Fruit fly (Drosophila melanogaster) whole organism, embryonic: Measurements from ENCODE around the gene CG33331.
A peak's percentile ranks its signal among the peaks of the same experiment; 100 is the strongest.

ENCODE experiments used
- Awh ChIP-seq: fragments of 200-800 bp; sonication (Bioruptor generic); IDR thresholded peaks from 2 replicates; pipeline ENCODE4, ENCODE4 v1.3.6; 2022; ENCODE audit warnings: missing biosample characterization, missing genetic modification characterization
- CG10959 ChIP-seq: fragments of 200-800 bp; sonication (Bioruptor generic); IDR thresholded peaks from 2 replicates; pipeline ENCODE4 v1.3.6; 2022; ENCODE audit warnings: missing biosample characterization, missing genetic modification characterization
- CG11696 ChIP-seq: fragments of 200-800 bp; sonication (Bioruptor generic); IDR thresholded peaks from 2 replicates; pipeline ENCODE4 v1.3.6; 2022; ENCODE audit warnings: missing biosample characterization, missing genetic modification characterization
- CG14965 ChIP-seq: fragments of 200-800 bp; sonication (Bioruptor generic); optimal IDR thresholded peaks from 2 replicates; lab custom pipeline; 2016; ENCODE audit warnings: missing biosample characterization, missing genetic modification characterization, borderline replicate concordance
- CG1529 ChIP-seq: fragments of 200-800 bp; sonication (Bioruptor generic); optimal IDR thresholded peaks from 3 replicates; lab custom pipeline; 2018; ENCODE audit warnings: missing biosample characterization, missing genetic modification characterization
- CG1647 ChIP-seq: fragments of 200-800 bp; sonication (Bioruptor generic); optimal IDR thresholded peaks from 3 replicates; lab custom pipeline; 2016; ENCODE audit warnings: missing biosample characterization, missing genetic modification characterization
- CG16779 ChIP-seq: fragments of 200-800 bp; sonication (Bioruptor generic); IDR thresholded peaks from 2 replicates; pipeline ENCODE4 v1.3.6; 2022; ENCODE audit warnings: missing biosample characterization, missing genetic modification characterization
- CG18619 ChIP-seq: fragments of 200-800 bp; sonication (Bioruptor generic); optimal IDR thresholded peaks from 3 replicates; lab custom pipeline; 2017; ENCODE audit warnings: missing biosample characterization, mild to moderate bottlenecking, missing genetic modification characterization
- CG2116 ChIP-seq: fragments of 200-800 bp; sonication (Bioruptor generic); optimal IDR thresholded peaks from 3 replicates; lab custom pipeline; 2018; ENCODE audit warnings: missing biosample characterization, mild to moderate bottlenecking, missing genetic modification characterization
- CG2129 ChIP-seq: fragments of 200-800 bp; sonication (Bioruptor generic); IDR thresholded peaks from 2 replicates; pipeline ENCODE4 v1.3.6; 2022; ENCODE audit warnings: missing biosample characterization, missing genetic modification characterization; ENCODE audit not compliant: partially characterized antibody
- CG2199 ChIP-seq: fragments of 200-800 bp; sonication (Bioruptor generic); IDR thresholded peaks from 3 replicates; pipeline ENCODE4 v1.3.6; 2022; ENCODE audit warnings: missing biosample characterization, missing genetic modification characterization
- CG2875 ChIP-seq: fragments of 200-800 bp; sonication (Bioruptor generic); optimal IDR thresholded peaks from 2 replicates; lab custom pipeline; 2017; ENCODE audit warnings: missing biosample characterization, mild to moderate bottlenecking, missing genetic modification characterization, missing genetic modification reagents
- CG3407 ChIP-seq: fragments of 200-800 bp; sonication (Bioruptor generic); optimal IDR thresholded peaks from 2 replicates; lab custom pipeline; 2018; ENCODE audit warnings: missing biosample characterization, mild to moderate bottlenecking, missing genetic modification characterization
- CG4328 ChIP-seq: fragments of 200-800 bp; sonication (Bioruptor generic); optimal IDR thresholded peaks from 3 replicates; lab custom pipeline; 2017; ENCODE audit warnings: missing biosample characterization, missing genetic modification reagents, missing genetic modification characterization
- CG5180 ChIP-seq: fragments of 200-800 bp; sonication (Bioruptor generic); optimal IDR thresholded peaks from 3 replicates; lab custom pipeline; 2017; ENCODE audit warnings: missing biosample characterization, missing genetic modification characterization, mild to moderate bottlenecking, moderate library complexity, missing genetic modification reagents
- CG5245 ChIP-seq: fragments of 200-800 bp; sonication (Bioruptor generic); optimal IDR thresholded peaks from 3 replicates; lab custom pipeline; 2016; ENCODE audit warnings: missing biosample characterization, missing genetic modification characterization
- CG6272 ChIP-seq: fragments of 200-800 bp; sonication (Bioruptor generic); IDR thresholded peaks from 2 replicates; pipeline ENCODE4 v1.3.6; 2022; ENCODE audit warnings: missing biosample characterization, missing genetic modification characterization
- CG6765 ChIP-seq: fragments of 200-800 bp; sonication (Bioruptor generic); optimal IDR thresholded peaks from 3 replicates; lab custom pipeline; 2017; ENCODE audit warnings: missing biosample characterization, mild to moderate bottlenecking, missing genetic modification characterization
- CG8478 ChIP-seq: fragments of >200 bp; optimal IDR thresholded peaks from 2 replicates; lab custom pipeline; 2018
- CG9437 ChIP-seq: fragments of 200-800 bp; sonication (Bioruptor generic); optimal IDR thresholded peaks from 2 replicates; lab custom pipeline; 2018; ENCODE audit warnings: missing biosample characterization, mild to moderate bottlenecking, missing genetic modification characterization
- CTCF ChIP-seq: fragments of 200-800 bp; sonication (Bioruptor generic); optimal IDR thresholded peaks from 2 replicates; lab custom pipeline; 2017; ENCODE audit warnings: missing biosample characterization, mild to moderate bottlenecking, missing genetic modification characterization, moderate library complexity
- Gug ChIP-seq: fragments of 200-800 bp; sonication (Bioruptor generic); IDR thresholded peaks from 4 replicates; pipeline ENCODE4 v1.3.6; 2022; ENCODE audit warnings: missing biosample characterization, missing genetic modification characterization
- H2.0 ChIP-seq: fragments of 200-800 bp; sonication (Bioruptor generic); IDR thresholded peaks from 2 replicates; pipeline ENCODE4 v1.3.6; 2022; ENCODE audit warnings: missing biosample characterization, missing genetic modification characterization
- HLH3B ChIP-seq: fragments of 200-800 bp; sonication (Bioruptor generic); IDR thresholded peaks from 2 replicates; pipeline ENCODE4 v1.3.6; 2022; ENCODE audit warnings: missing biosample characterization, missing genetic modification characterization
- Hr51 ChIP-seq, 2 experiments: fragments of 200-800 bp; sonication (Bioruptor generic); optimal IDR thresholded peaks; 2 replicates in 1 of 2; 3 replicates in 1 of 2; lab custom pipeline; 2016 to 2018; ENCODE audit warnings: missing biosample characterization in 2 of 2, missing genetic modification characterization in 2 of 2, mild to moderate bottlenecking in 1 of 2, moderate library complexity in 1 of 2
- Meics ChIP-seq: fragments of 200-800 bp; sonication (Bioruptor generic); optimal IDR thresholded peaks from 2 replicates; lab custom pipeline; 2017; ENCODE audit warnings: missing biosample characterization, mild to moderate bottlenecking, missing genetic modification characterization
- NC2β ChIP-seq: fragments of 200-800 bp; sonication (Bioruptor generic); optimal IDR thresholded peaks from 2 replicates; lab custom pipeline; 2016; ENCODE audit warnings: missing biosample characterization, missing genetic modification characterization
- Oli ChIP-seq: fragments of 200-800 bp; sonication (Bioruptor generic); optimal IDR thresholded peaks from 2 replicates; lab custom pipeline; 2018; ENCODE audit warnings: missing biosample characterization, mild to moderate bottlenecking, missing genetic modification characterization, moderate library complexity
- Spps ChIP-seq: fragments of 200-800 bp; sonication (Bioruptor generic); optimal IDR thresholded peaks from 2 replicates; lab custom pipeline; 2018; ENCODE audit warnings: missing biosample characterization, mild to moderate bottlenecking, missing genetic modification characterization
- cas ChIP-seq: fragments of 200-800 bp; sonication (Bioruptor generic); IDR thresholded peaks from 2 replicates; pipeline ENCODE4 v1.3.6; 2022; ENCODE audit warnings: missing biosample characterization, missing genetic modification characterization
- crp ChIP-seq, 2 experiments: fragments of 200-800 bp; sonication (Bioruptor generic); optimal IDR thresholded peaks; 2 replicates in 1 of 2; 3 replicates in 1 of 2; lab custom pipeline; 2017; ENCODE audit warnings: missing biosample characterization in 2 of 2, missing genetic modification characterization in 2 of 2, mild to moderate bottlenecking in 1 of 2, moderate library complexity in 1 of 2
- dimm ChIP-seq: fragments of 200-800 bp; sonication (Bioruptor generic); IDR thresholded peaks from 2 replicates; pipeline ENCODE4 v1.3.6; 2022; ENCODE audit warnings: missing biosample characterization, missing genetic modification characterization
- disco-r ChIP-seq: fragments of 200-800 bp; sonication (Bioruptor generic); optimal IDR thresholded peaks from 2 replicates; lab custom pipeline; 2016; ENCODE audit warnings: missing biosample characterization, missing genetic modification characterization
- dm ChIP-seq: fragments of 200-800 bp; sonication (Bioruptor generic); optimal IDR thresholded peaks from 3 replicates; lab custom pipeline; 2016; ENCODE audit warnings: missing biosample characterization, missing genetic modification characterization
- ewg ChIP-seq: fragments of 200-800 bp; sonication (Bioruptor generic); optimal IDR thresholded peaks from 3 replicates; lab custom pipeline; 2017; ENCODE audit warnings: mild to moderate bottlenecking, missing biosample characterization, missing genetic modification reagents, missing genetic modification characterization
- gem ChIP-seq: fragments of 200-800 bp; sonication (Bioruptor generic); optimal IDR thresholded peaks from 2 replicates; lab custom pipeline; 2019; ENCODE audit warnings: missing biosample characterization, mild to moderate bottlenecking, missing genetic modification characterization, moderate library complexity
- h ChIP-seq: fragments of >200 bp; optimal IDR thresholded peaks from 2 replicates; lab custom pipeline; 2017
- kah ChIP-seq: fragments of 200-800 bp; sonication (Bioruptor generic); optimal IDR thresholded peaks from 2 replicates; lab custom pipeline; 2018; ENCODE audit warnings: missing biosample characterization, mild to moderate bottlenecking, missing genetic modification characterization
- lab ChIP-seq: fragments of 200-800 bp; sonication (Bioruptor generic); optimal IDR thresholded peaks from 3 replicates; lab custom pipeline; 2017; ENCODE audit warnings: missing biosample characterization, missing genetic modification characterization, mild to moderate bottlenecking, moderate library complexity, missing genetic modification reagents
- lilli ChIP-seq: fragments of 200-800 bp; sonication (Bioruptor generic); optimal IDR thresholded peaks from 3 replicates; lab custom pipeline; 2016; ENCODE audit warnings: missing biosample characterization, missing genetic modification characterization
- maf-S ChIP-seq: fragments of 200-800 bp; sonication (Bioruptor generic); optimal IDR thresholded peaks from 2 replicates; lab custom pipeline; 2016; ENCODE audit warnings: missing biosample characterization, missing genetic modification characterization
- mirr ChIP-seq: fragments of 200-800 bp; sonication (Bioruptor generic); optimal IDR thresholded peaks from 3 replicates; lab custom pipeline; 2018; ENCODE audit warnings: missing biosample characterization, mild to moderate bottlenecking, missing genetic modification characterization
- peb ChIP-seq: fragments of 200-800 bp; sonication (Bioruptor generic); IDR thresholded peaks from 2 replicates; pipeline ENCODE4 v1.3.6; 2022; ENCODE audit warnings: missing biosample characterization, missing genetic modification characterization
- pzg ChIP-seq: fragments of 200-800 bp; sonication (Bioruptor generic); optimal IDR thresholded peaks from 3 replicates; lab custom pipeline; 2018; ENCODE audit warnings: missing biosample characterization, mild to moderate bottlenecking, missing genetic modification characterization, moderate library complexity
- run ChIP-seq: fragments of 200-800 bp; sonication (Bioruptor generic); optimal IDR thresholded peaks from 3 replicates; lab custom pipeline; 2018; ENCODE audit warnings: missing biosample characterization, mild to moderate bottlenecking, missing genetic modification characterization
- sim ChIP-seq: fragments of 200-800 bp; sonication (Bioruptor generic); IDR thresholded peaks from 2 replicates; pipeline ENCODE4 v1.3.6; 2022; ENCODE audit warnings: missing biosample characterization, missing genetic modification characterization
- tll ChIP-seq, 2 experiments: fragments of 200-800 bp in 1 of 2; fragments of >200 bp in 1 of 2; sonication (Bioruptor generic) in 1 of 2; optimal IDR thresholded peaks; 2 replicates each; lab custom pipeline; 2017 to 2019; ENCODE audit warnings: missing biosample characterization in 2 of 2, missing genetic modification characterization in 2 of 2, mild to moderate bottlenecking in 1 of 2, moderate library complexity in 1 of 2
- tx ChIP-seq: fragments of 200-800 bp; sonication (Bioruptor generic); optimal IDR thresholded peaks from 2 replicates; lab custom pipeline; 2016; ENCODE audit warnings: missing biosample characterization, missing genetic modification characterization
- z ChIP-seq: fragments of 200-800 bp; sonication (Bioruptor generic); IDR thresholded peaks from 3 replicates; pipeline ENCODE4 v1.3.6; 2022; ENCODE audit warnings: missing biosample characterization, missing genetic modification characterization

Gene CG33331

DNA sequence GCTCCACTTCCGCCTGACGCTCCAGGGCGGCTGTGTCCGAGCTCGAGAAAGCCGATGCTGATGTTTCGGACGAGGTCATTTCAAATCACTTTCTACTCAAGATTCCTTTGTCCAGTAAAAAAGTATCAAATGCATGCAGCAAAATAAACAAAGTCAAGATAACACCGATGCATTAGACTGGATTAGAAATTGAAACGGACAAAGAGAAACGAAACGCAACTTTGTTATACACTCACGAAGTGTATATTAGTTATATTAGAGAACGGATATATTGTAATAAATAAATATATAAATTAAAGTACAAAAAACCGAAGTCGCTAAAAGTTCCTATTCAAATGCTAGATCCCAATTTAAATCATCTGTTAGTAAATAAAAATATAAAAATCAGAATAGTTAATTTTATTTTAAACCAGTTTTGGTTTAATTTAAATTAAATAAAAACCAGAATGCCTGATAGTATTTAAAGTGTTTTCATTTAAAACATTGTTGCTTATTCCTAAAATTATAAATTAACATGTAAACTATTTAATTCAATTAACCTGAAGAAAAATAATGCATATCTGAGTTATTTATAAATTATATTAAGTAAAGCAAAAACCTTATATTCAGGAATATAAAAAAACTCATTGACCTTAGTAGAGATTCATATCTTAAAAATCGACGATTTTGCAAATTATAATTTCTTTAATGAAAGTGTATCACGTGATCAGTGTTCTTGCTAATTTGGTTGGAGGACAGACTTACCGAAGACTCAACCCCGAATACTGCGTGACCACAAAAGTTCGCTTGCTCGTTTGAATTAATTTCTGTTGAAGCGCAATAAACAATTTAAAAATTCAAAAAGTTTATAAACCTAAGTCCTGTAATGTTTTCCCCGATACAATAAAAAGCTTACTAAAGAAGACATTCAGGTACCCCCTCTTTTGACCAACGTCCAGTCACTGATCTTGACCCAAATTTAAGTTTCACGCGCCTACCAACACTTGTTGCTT is 7.8 kb downstream of the CG33331 start, which contains the start of gene Dph2 (continued):
- TF ChIP-seq tx: no peak
- TF ChIP-seq sim (GFP tag; lab: Robert Waterston, UW): peak; percentile 69
- TF ChIP-seq CTCF (GFP tag; lab: Kevin White, UChicago): peak; percentile 65
- TF ChIP-seq Hr51 (GFP tag; optimal IDR thresholded peaks at IDR 0.05; lab: Kevin White, UChicago): peak in 1 of 2 experiments; percentile 87
- TF ChIP-seq CG2129 (GFP tag; lab: Robert Waterston, UW): no peak
- TF ChIP-seq CG1647 (GFP tag; lab: Kevin White, UChicago): no peak
- TF ChIP-seq lilli (GFP tag; lab: Kevin White, UChicago): peak; percentile 29
- TF ChIP-seq CG5245 (GFP tag; lab: Kevin White, UChicago): no peak
- peak; percentile 66 for TF ChIP-seq CG6765
- TF ChIP-seq CG14965: no peak
- peak; percentile 61 for TF ChIP-seq cas (GFP tag; lab: Robert Waterston, UW)
- TF ChIP-seq CG10959 (GFP tag; lab: Robert Waterston, UW): peak; percentile 49
- peak; percentile 80 for TF ChIP-seq H2.0
- TF ChIP-seq CG18619 (GFP tag; lab: Kevin White, UChicago): peak; percentile 56
- no peak for TF ChIP-seq CG16779 (GFP tag; lab: Robert Waterston, UW)
- no peak for TF ChIP-seq mirr (GFP tag; lab: Kevin White, UChicago)
- TF ChIP-seq Awh: peak; percentile 81
- no peak for TF ChIP-seq h (lab: Kevin White, UChicago)
- TF ChIP-seq z: no peak
- TF ChIP-seq lab (GFP tag; lab: Kevin White, UChicago): peak; percentile 72
- TF ChIP-seq Oli (tag; lab: Kevin White, UChicago): peak; percentile 63
- TF ChIP-seq disco-r (GFP tag; lab: Kevin White, UChicago): no peak
- TF ChIP-seq Gug (GFP tag; lab: Robert Waterston, UW): peak; percentile 33; the same call in 2 of the 4 replicates
- peak; percentile 86 for TF ChIP-seq HLH3B (GFP tag; lab: Robert Waterston, UW)
- no peak for TF ChIP-seq CG5180 (GFP tag; lab: Kevin White, UChicago)
- TF ChIP-seq tll (GFP tag; optimal IDR thresholded peaks at IDR 0.05; lab: Kevin White, UChicago): no peak
- TF ChIP-seq Spps (tag; lab: Kevin White, UChicago): peak; percentile 63
- peak; percentile 50 for TF ChIP-seq kah (GFP tag; lab: Kevin White, UChicago)
- TF ChIP-seq gem (tag; lab: Kevin White, UChicago): peak; percentile 92
- TF ChIP-seq Meics (GFP tag; lab: Kevin White, UChicago): peak; percentile 80
- peak; percentile 81 for TF ChIP-seq CG9437 (GFP tag; lab: Kevin White, UChicago)
- TF ChIP-seq peb (GFP tag; lab: Robert Waterston, UW): peak; percentile 25; the same call in 1 of the 2 replicates
- TF ChIP-seq maf-S (GFP tag; lab: Kevin White, UChicago): peak; percentile 14
- peak; percentile 39 for TF ChIP-seq dm (GFP tag; lab: Kevin White, UChicago)
- TF ChIP-seq crp (GFP tag; optimal IDR thresholded peaks at IDR 0.05; lab: Kevin White, UChicago): no peak
- TF ChIP-seq CG11696 (GFP tag; lab: Robert Waterston, UW): peak; percentile 65
- no peak for TF ChIP-seq CG8478 (lab: Kevin White, UChicago)
- peak; percentile 58 for TF ChIP-seq pzg (GFP tag; lab: Kevin White, UChicago)
- peak; percentile 57 for TF ChIP-seq CG4328 (GFP tag; lab: Kevin White, UChicago)
- no peak for TF ChIP-seq CG2199
- TF ChIP-seq CG3407 (GFP tag; lab: Kevin White, UChicago): no peak
- TF ChIP-seq ewg: no peak
- TF ChIP-seq CG6272 (GFP tag; lab: Robert Waterston, UW): no peak; the same call in 1 of the 2 replicates
- no peak for TF ChIP-seq CG2875
- TF ChIP-seq dimm (GFP tag; lab: Robert Waterston, UW): peak; percentile 54; the same call in 1 of the 2 replicates
- no peak for TF ChIP-seq CG1529 (GFP tag; lab: Kevin White, UChicago)
- TF ChIP-seq NC2β (GFP tag; lab: Kevin White, UChicago): no peak
- peak; percentile 55 for TF ChIP-seq run
- peak; percentile 58 for TF ChIP-seq CG2116 (GFP tag; lab: Kevin White, UChicago)
